Fruit fly (Drosophila melanogaster) whole organism, pupa: Measurements from ENCODE around the gene beta-PheRS.
A peak's percentile ranks its signal among the peaks of the same experiment; 100 is the strongest.

Experiments
- CG10348 ChIP-seq: fragments of 200-800 bp; sonication (Bioruptor generic); IDR thresholded peaks from 2 replicates; pipeline ENCODE4 v1.3.6; 2022; ENCODE audit warnings: missing biosample characterization, missing genetic modification characterization
- CG32121 ChIP-seq: fragments of 200-800 bp; sonication (Bioruptor generic); IDR thresholded peaks from 2 replicates; pipeline ENCODE4 v1.3.6; 2022; ENCODE audit warnings: missing biosample characterization, missing genetic modification characterization
- CG34367 ChIP-seq: fragments of 200-800 bp; sonication (Bioruptor generic); optimal IDR thresholded peaks from 2 replicates; lab custom pipeline; 2018; ENCODE audit warnings: missing biosample characterization, mild to moderate bottlenecking, missing genetic modification characterization
- CG8159 ChIP-seq: fragments of 200-800 bp; sonication (Bioruptor generic); optimal IDR thresholded peaks from 3 replicates; lab custom pipeline; 2018; ENCODE audit warnings: missing biosample characterization, mild to moderate bottlenecking, missing genetic modification characterization, moderate library complexity
- CG8301 ChIP-seq: fragments of 200-800 bp; sonication (Bioruptor generic); optimal IDR thresholded peaks from 2 replicates; lab custom pipeline; 2018; ENCODE audit warnings: missing biosample characterization, mild to moderate bottlenecking, missing genetic modification characterization
- EcR ChIP-seq: fragments of 200-800 bp; sonication (Bioruptor generic); optimal IDR thresholded peaks from 3 replicates; lab custom pipeline; 2019; ENCODE audit warnings: missing biosample characterization, missing genetic modification characterization, mild to moderate bottlenecking, moderate library complexity, missing genetic modification reagents
- Pif1A ChIP-seq: fragments of 200-800 bp; sonication (Bioruptor generic); optimal IDR thresholded peaks from 3 replicates; lab custom pipeline; 2016; ENCODE audit warnings: missing biosample characterization, missing genetic modification characterization
- Snoo ChIP-seq: fragments of 200-800 bp; sonication (Bioruptor generic); optimal IDR thresholded peaks from 3 replicates; lab custom pipeline; 2017; ENCODE audit warnings: missing biosample characterization, mild to moderate bottlenecking, missing genetic modification characterization, inconsistent platforms
- fd96Ca ChIP-seq: fragments of 200-800 bp; sonication (Bioruptor generic); IDR thresholded peaks from 3 replicates; pipeline ENCODE4 v1.3.6; 2022; ENCODE audit warnings: missing biosample characterization, missing genetic modification characterization
- gl ChIP-seq: fragments of 200-800 bp; sonication (Bioruptor generic); optimal IDR thresholded peaks from 2 replicates; lab custom pipeline; 2018; ENCODE audit warnings: missing biosample characterization, mild to moderate bottlenecking, missing genetic modification characterization

DNA sequence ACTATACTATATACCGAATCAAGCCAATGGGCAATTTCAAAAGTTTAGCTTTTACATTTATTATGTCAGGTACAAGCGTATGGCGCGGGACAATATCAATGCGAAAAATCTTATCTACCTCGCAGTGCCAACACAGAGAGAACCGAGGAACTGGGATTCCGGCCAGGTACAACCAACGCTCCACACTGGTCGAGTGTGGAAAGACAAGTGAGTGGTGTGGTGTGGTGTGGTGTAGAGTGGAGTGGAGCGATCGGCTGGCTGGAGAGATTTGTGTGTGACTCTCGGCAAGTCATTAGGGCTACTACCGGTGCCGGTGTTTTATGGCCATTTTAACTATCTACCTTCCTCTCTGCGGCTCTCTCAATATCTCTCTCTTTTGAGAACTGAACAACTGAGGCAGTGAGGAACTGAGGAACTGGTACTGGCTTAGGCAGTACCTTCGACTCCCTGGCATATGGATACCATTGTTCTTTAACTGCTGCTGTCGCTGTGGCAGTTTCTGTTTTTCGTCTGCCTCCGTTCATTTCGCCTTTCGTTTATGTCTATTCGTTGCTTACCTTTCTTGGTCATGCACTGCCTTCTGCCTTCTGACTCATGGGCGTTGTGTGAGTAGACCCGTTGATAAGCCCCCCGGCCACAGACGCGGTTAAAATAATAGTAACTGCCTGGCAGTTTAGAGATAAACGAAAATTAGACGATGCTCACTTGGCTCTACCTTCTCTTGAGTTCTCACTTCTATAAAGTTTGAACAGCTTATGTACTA is 7.0 kb upstream of the beta-PheRS start:
- TF ChIP-seq CG10348 (GFP tag; lab: Robert Waterston, UW) (peak; percentile 71), CG8301 (tag; lab: Kevin White, UChicago) (peak; percentile 89), Snoo (peak; percentile 93), fd96Ca (GFP tag; lab: Robert Waterston, UW) (peak; percentile 94), gl (peak; percentile 96), CG8159 (peak; percentile 97), Pif1A (GFP tag; lab: Kevin White, UChicago) (peak; percentile 95), CG34367 (peak; percentile 97), EcR (peak; percentile 75), CG32121 (GFP tag; lab: Robert Waterston, UW) (peak; percentile 80)
